Worm (Caenorhabditis elegans): ENCODE data around the gene F13E9.9.

The F13E9.9 gene

ce11 chrIV:10933062-10933552, 34.1 kb upstream of the F13E9.9 start, which contains the start of the genes dnc-1 and lsm-7:
Gene dnc-1, minus strand, starts transcription at chrIV:10933203.
Gene lsm-7, plus strand, starts transcription at chrIV:10933502.
- TF ChIP-seq mes-4 (tag; optimal IDR thresholded peaks at IDR 0.05) (no peak), ceh-79 (tag; optimal IDR thresholded peaks at IDR 0.05) (no peak), sea-2 (GFP tag; IDR thresholded peaks at IDR 0.05) (no peak), ceh-27 (GFP tag; optimal IDR thresholded peaks at IDR 0.05) (peak; percentile 3), D2030.7 (GFP tag; IDR thresholded peaks at IDR 0.05) (no peak), F55B11.4 (tag; optimal IDR thresholded peaks at IDR 0.05; ENCODE audit: borderline replicate concordance, insufficient read depth) (no peak), hmg-20 (GFP tag; IDR thresholded peaks at IDR 0.05) (no peak), Y67H2A.10 (GFP tag; conservative IDR thresholded peaks at IDR 0.05) (0 out of 2 replicates have a peak, but pooled peaks have one; percentile 34), let-607 (tag; optimal IDR thresholded peaks at IDR 0.05) (peak; percentile 19 to 25), aptf-2 (GFP tag; conservative IDR thresholded peaks at IDR 0.05) (no peak), mcd-1 (GFP tag; IDR thresholded peaks at IDR 0.05) (peak; percentile 65), T26A5.8 (tag; optimal IDR thresholded peaks at IDR 0.05) (no peak), tlf-1 (GFP tag; optimal IDR thresholded peaks at IDR 0.05) (peak; percentile 20), ztf-28 (GFP tag; IDR thresholded peaks at IDR 0.05) (no peak), aptf-3 (GFP tag; IDR thresholded peaks at IDR 0.05) (no peak), madf-8 (GFP tag; conservative IDR thresholded peaks at IDR 0.05) (no peak), dpl-1 (GFP tag; optimal IDR thresholded peaks at IDR 0.05) (peak; percentile 56), fkh-3 (tag; optimal IDR thresholded peaks at IDR 0.05) (no peak), ztf-3 (GFP tag; optimal IDR thresholded peaks at IDR 0.05) (no peak), ceh-91 (GFP tag; IDR thresholded peaks at IDR 0.05) (no peak), snpc-1.3 (tag; optimal IDR thresholded peaks at IDR 0.05; ENCODE audit: insufficient read depth) (peak; percentile 23), ztf-6 (GFP tag; IDR thresholded peaks at IDR 0.05) (no peak), Y79H2A.3 (GFP tag; conservative IDR thresholded peaks at IDR 0.05) (no peak), F52B5.7 (tag; optimal IDR thresholded peaks at IDR 0.05) (no peak), xnd-1 (tag; optimal IDR thresholded peaks at IDR 0.05) (no peak), F37B4.10 (GFP tag; IDR thresholded peaks at IDR 0.05) (no peak), pha-4 (tag; optimal IDR thresholded peaks at IDR 0.05) (peak; percentile 64), atf-7 (tag; optimal IDR thresholded peaks at IDR 0.05) (no peak), B0035.1 (tag; optimal IDR thresholded peaks at IDR 0.05) (no peak), F57A8.1 (GFP tag; optimal IDR thresholded peaks at IDR 0.05) (no peak), pbrm-1 (GFP tag; IDR thresholded peaks at IDR 0.05) (peak; percentile 64; the same call in 1 of the 2 replicates), nfya-1 (tag; optimal IDR thresholded peaks at IDR 0.05; ENCODE audit: borderline replicate concordance, insufficient read depth) (no peak), dox-1 (GFP tag; IDR thresholded peaks at IDR 0.05) (peak; percentile 85), C06A6.2 (GFP tag; conservative IDR thresholded peaks at IDR 0.05) (peak; percentile 24; the same call in 1 of the 2 replicates), F33H1.4 (GFP tag; IDR thresholded peaks at IDR 0.05) (peak; percentile 39), nfyb-1 (GFP tag; IDR thresholded peaks at IDR 0.05) (peak; percentile 56), lin-54 (GFP tag; optimal IDR thresholded peaks at IDR 0.05) (peak; percentile 77), rpc-1 (optimal IDR thresholded peaks at IDR 0.05) (no peak), rpc-1 (tag; optimal IDR thresholded peaks at IDR 0.05) (no peak), attf-3 (GFP tag; conservative IDR thresholded peaks at IDR 0.05) (no peak), lag-1 (GFP tag; IDR thresholded peaks at IDR 0.05) (no peak), attf-5 (GFP tag; optimal IDR thresholded peaks at IDR 0.05) (peak; percentile 96), unc-130 (GFP tag; optimal IDR thresholded peaks at IDR 0.05) (no peak), egl-44 (GFP tag; IDR thresholded peaks at IDR 0.05) (0 out of 2 replicates have a peak, but pooled peaks have one; percentile 31), hlh-26 (GFP tag; conservative IDR thresholded peaks at IDR 0.05) (no peak), chd-7 (tag; optimal IDR thresholded peaks at IDR 0.05) (no peak), ama-1 (optimal IDR thresholded peaks at IDR 0.05) (no peak), ama-1 (GFP tag; optimal IDR thresholded peaks at IDR 0.05) (peak in 1 of 2 experiments; percentile 22), let-526 (GFP tag; IDR thresholded peaks at IDR 0.05) (no peak), K11D2.4 (GFP tag; IDR thresholded peaks at IDR 0.05) (peak; percentile 68)
